Worm (Caenorhabditis elegans) whole organism, late embryonic: ENCODE measurements around the gene cec-8.

Experiments used
- ceh-30 ChIP-seq: fragments of 150-350 bp; optimal IDR thresholded peaks from 2 replicates; lab custom pipeline; 2014; ENCODE audit warnings: missing biosample characterization, missing genetic modification characterization
- pqm-1 ChIP-seq: sonication (generic microtip); optimal IDR thresholded peaks from 2 replicates; lab custom pipeline; 2016; ENCODE audit warnings: missing genetic modification characterization, missing compliant biosample characterization

DNA sequence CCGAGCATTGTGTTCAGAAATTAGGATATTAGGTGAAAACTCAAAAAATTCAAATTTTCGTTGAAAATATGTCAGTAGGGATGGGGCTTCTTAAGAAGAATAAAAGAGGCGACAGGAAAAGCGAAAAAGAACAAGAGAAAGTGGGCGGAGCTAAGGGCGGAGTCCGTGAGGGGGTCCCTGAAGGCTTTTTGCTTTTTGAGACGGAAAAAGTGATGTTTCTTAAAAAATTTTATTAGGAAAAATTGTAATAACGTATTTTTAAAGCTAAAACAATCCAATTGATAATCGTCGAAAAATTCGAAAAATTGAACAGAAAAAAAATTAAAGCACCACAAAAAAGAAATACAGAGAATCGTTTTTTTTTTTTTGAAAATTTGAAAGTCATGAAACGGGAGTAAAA, 34.6 kb downstream of the cec-8 start, which contains the start of gene Y55B1BR.6:
- TF ChIP-seq pqm-1 (tag; lab: Kevin White, UChicago), result no peak
- TF ChIP-seq ceh-30 (tag; lab: Kevin White, UChicago), result no peak
